Fruit fly (Drosophila melanogaster) whole organism, embryonic: ENCODE data around the gene SelG.

ENCODE experiments used
- Aef1 ChIP-seq: fragments of 200-800 bp; sonication (Bioruptor generic); IDR thresholded peaks from 3 replicates; pipeline ENCODE4 v1.3.6; 2022; ENCODE audit warnings: missing biosample characterization, missing genetic modification characterization
- Bdp1 ChIP-seq: fragments of 200-800 bp; sonication (Bioruptor generic); optimal IDR thresholded peaks from 3 replicates; lab custom pipeline; 2016; ENCODE audit warnings: missing biosample characterization, missing genetic modification characterization
- CG1024 ChIP-seq: fragments of 200-800 bp; sonication (Bioruptor generic); IDR thresholded peaks from 2 replicates; pipeline ENCODE4 v1.3.6; 2022; ENCODE audit warnings: missing biosample characterization, missing genetic modification characterization
- CG10959 ChIP-seq: fragments of 200-800 bp; sonication (Bioruptor generic); IDR thresholded peaks from 2 replicates; pipeline ENCODE4 v1.3.6; 2022; ENCODE audit warnings: missing biosample characterization, missing genetic modification characterization
- CG12071 ChIP-seq: fragments of 200-800 bp; sonication (Bioruptor generic); optimal IDR thresholded peaks from 3 replicates; lab custom pipeline; 2018; ENCODE audit warnings: missing biosample characterization, mild to moderate bottlenecking, missing genetic modification characterization
- CG14441 ChIP-seq: fragments of 200-800 bp; sonication (Bioruptor generic); IDR thresholded peaks from 2 replicates; pipeline ENCODE4 v1.3.6; 2022; ENCODE audit warnings: missing biosample characterization, missing genetic modification characterization
- CG17328 ChIP-seq: fragments of 200-800 bp; sonication (Bioruptor generic); IDR thresholded peaks from 2 replicates; pipeline ENCODE4 v1.3.6; 2022; ENCODE audit warnings: missing biosample characterization, missing genetic modification characterization
- CG17361 ChIP-seq: fragments of 200-800 bp; sonication (Bioruptor generic); IDR thresholded peaks from 3 replicates; pipeline ENCODE4 v1.3.6; 2022; ENCODE audit warnings: missing biosample characterization, missing genetic modification characterization
- CG4328 ChIP-seq: fragments of 200-800 bp; sonication (Bioruptor generic); optimal IDR thresholded peaks from 3 replicates; lab custom pipeline; 2017; ENCODE audit warnings: missing biosample characterization, missing genetic modification reagents, missing genetic modification characterization
- CG7556 ChIP-seq: fragments of 200-800 bp; sonication (Bioruptor generic); optimal IDR thresholded peaks from 2 replicates; lab custom pipeline; 2017; ENCODE audit warnings: missing biosample characterization, mild to moderate bottlenecking, missing genetic modification characterization
- CG7987 ChIP-seq: fragments of 200-800 bp; sonication (Bioruptor generic); optimal IDR thresholded peaks from 2 replicates; lab custom pipeline; 2018; ENCODE audit warnings: missing biosample characterization, mild to moderate bottlenecking, missing genetic modification characterization, moderate library complexity
- CG8290 ChIP-seq, 3 experiments: fragments of 200-800 bp; sonication (Bioruptor generic); optimal IDR thresholded peaks; 2 replicates each; lab custom pipeline; 2016 to 2019; ENCODE audit warnings: missing biosample characterization in 3 of 3, missing genetic modification characterization in 3 of 3, mild to moderate bottlenecking in 2 of 3, moderate library complexity in 1 of 3
- CG9215 ChIP-seq: fragments of 200-800 bp; sonication (Bioruptor generic); IDR thresholded peaks from 2 replicates; pipeline ENCODE4 v1.3.6; 2022; ENCODE audit warnings: missing biosample characterization, missing genetic modification characterization
- Camta ChIP-seq: fragments of 200-800 bp; sonication (Bioruptor generic); optimal IDR thresholded peaks from 2 replicates; lab custom pipeline; 2016; ENCODE audit warnings: missing biosample characterization, missing genetic modification characterization
- Dbx ChIP-seq: fragments of 200-800 bp; sonication (Bioruptor generic); IDR thresholded peaks from 3 replicates; pipeline ENCODE4 v1.3.6; 2022; ENCODE audit warnings: missing biosample characterization, missing genetic modification characterization
- Dip3 ChIP-seq: fragments of 200-800 bp; sonication (Bioruptor generic); optimal IDR thresholded peaks from 3 replicates; lab custom pipeline; 2016; ENCODE audit warnings: missing biosample characterization, missing genetic modification characterization
- Dp ChIP-seq: fragments of 200-800 bp; sonication (Bioruptor generic); optimal IDR thresholded peaks from 2 replicates; lab custom pipeline; 2018; ENCODE audit warnings: missing biosample characterization, mild to moderate bottlenecking, missing genetic modification characterization, moderate library complexity
- Drgx ChIP-seq: fragments of 200-800 bp; sonication (Bioruptor generic); IDR thresholded peaks from 2 replicates; pipeline ENCODE4 v1.3.6; 2022; ENCODE audit warnings: missing biosample characterization, missing genetic modification characterization
- E2f2 ChIP-seq: fragments of 200-800 bp; sonication (Bioruptor generic); IDR thresholded peaks from 2 replicates; pipeline ENCODE4 v1.3.6; 2022; ENCODE audit warnings: missing biosample characterization, missing genetic modification characterization
- Gug ChIP-seq: fragments of 200-800 bp; sonication (Bioruptor generic); IDR thresholded peaks from 4 replicates; pipeline ENCODE4 v1.3.6; 2022; ENCODE audit warnings: missing biosample characterization, missing genetic modification characterization
- HLH4C ChIP-seq: fragments of 200-800 bp; sonication (Bioruptor generic); IDR thresholded peaks from 3 replicates; pipeline ENCODE4 v1.3.6; 2022; ENCODE audit warnings: missing biosample characterization, missing genetic modification characterization; ENCODE audit not compliant: partially characterized antibody
- Med ChIP-seq: fragments of 200-800 bp; sonication (Bioruptor generic); peaks from one replicate; lab custom pipeline; 2016; ENCODE audit warnings: missing biosample characterization, missing genetic modification characterization, mild to moderate bottlenecking, inconsistent platforms, moderate library complexity
- NC2α ChIP-seq: fragments of 200-800 bp; sonication (Bioruptor generic); optimal IDR thresholded peaks from 2 replicates; lab custom pipeline; 2016; ENCODE audit warnings: missing biosample characterization, missing genetic modification characterization
- Optix ChIP-seq: fragments of 200-800 bp; sonication (Bioruptor generic); IDR thresholded peaks from 3 replicates; pipeline ENCODE4 v1.3.6; 2022; ENCODE audit warnings: missing biosample characterization, missing genetic modification characterization
- Sin3A ChIP-seq: fragments of >200 bp; optimal IDR thresholded peaks from 2 replicates; lab custom pipeline; 2018
- Sry-δ ChIP-seq: fragments of 200-800 bp; sonication (Bioruptor generic); optimal IDR thresholded peaks from 2 replicates; lab custom pipeline; 2016; ENCODE audit warnings: missing biosample characterization, missing genetic modification characterization
- Stat92E ChIP-seq, 3 experiments: fragments of >200 bp in 2 of 3; fragments of 200-800 bp in 1 of 3; sonication (Bioruptor generic) in 1 of 3; optimal IDR thresholded peaks; 2 replicates each; lab custom pipeline; 2017 to 2019; ENCODE audit warnings: missing biosample characterization in 3 of 3, missing genetic modification characterization in 3 of 3, mild to moderate bottlenecking in 1 of 3, moderate library complexity in 1 of 3
- Vsx1 ChIP-seq: fragments of 200-800 bp; sonication (Bioruptor generic); optimal IDR thresholded peaks from 2 replicates; lab custom pipeline; 2017; ENCODE audit warnings: missing biosample characterization, mild to moderate bottlenecking, missing genetic modification characterization, missing genetic modification reagents
- YL-1 ChIP-seq: fragments of 200-800 bp; sonication (Bioruptor generic); optimal IDR thresholded peaks from 3 replicates; lab custom pipeline; 2017; ENCODE audit warnings: missing biosample characterization, mild to moderate bottlenecking, missing genetic modification characterization
- abd-A ChIP-seq: fragments of 200-800 bp; sonication (Bioruptor generic); optimal IDR thresholded peaks from 3 replicates; lab custom pipeline; 2019; ENCODE audit warnings: missing biosample characterization, mild to moderate bottlenecking, missing genetic modification characterization, moderate library complexity
- chinmo ChIP-seq: fragments of 200-800 bp; sonication (Bioruptor generic); IDR thresholded peaks from 4 replicates; pipeline ENCODE4 v1.3.6; 2022; ENCODE audit warnings: missing biosample characterization, missing genetic modification characterization; ENCODE audit not compliant: partially characterized antibody
- eyg ChIP-seq: fragments of 200-800 bp; sonication (Bioruptor generic); optimal IDR thresholded peaks from 3 replicates; lab custom pipeline; 2016; ENCODE audit warnings: missing biosample characterization, missing genetic modification characterization
- fd96Cb ChIP-seq: fragments of 200-800 bp; sonication (Bioruptor generic); optimal IDR thresholded peaks from 2 replicates; lab custom pipeline; 2018; ENCODE audit warnings: missing biosample characterization, mild to moderate bottlenecking, missing genetic modification characterization, moderate library complexity
- hb ChIP-seq: fragments of 200-800 bp; sonication (Bioruptor generic); IDR thresholded peaks from 3 replicates; pipeline ENCODE4 v1.3.6; 2022; ENCODE audit warnings: missing biosample characterization, missing genetic modification characterization; ENCODE audit not compliant: partially characterized antibody
- lilli ChIP-seq: fragments of 200-800 bp; sonication (Bioruptor generic); optimal IDR thresholded peaks from 3 replicates; lab custom pipeline; 2016; ENCODE audit warnings: missing biosample characterization, missing genetic modification characterization
- lola ChIP-seq, 3 experiments: fragments of >200 bp in 2 of 3; fragments of 200-800 bp in 1 of 3; sonication (Bioruptor generic) in 1 of 3; optimal IDR thresholded peaks; 2 replicates each; lab custom pipeline; 2017 to 2019; ENCODE audit warnings: missing biosample characterization in 3 of 3, missing genetic modification characterization in 3 of 3, mild to moderate bottlenecking in 1 of 3, moderate library complexity in 1 of 3
- mirr ChIP-seq: fragments of 200-800 bp; sonication (Bioruptor generic); optimal IDR thresholded peaks from 3 replicates; lab custom pipeline; 2018; ENCODE audit warnings: missing biosample characterization, mild to moderate bottlenecking, missing genetic modification characterization
- oc ChIP-seq: fragments of 200-800 bp; sonication (Bioruptor generic); optimal IDR thresholded peaks from 2 replicates; lab custom pipeline; 2018; ENCODE audit warnings: missing biosample characterization, mild to moderate bottlenecking, missing genetic modification characterization, moderate library complexity
- ranshi ChIP-seq: fragments of 200-800 bp; sonication (Bioruptor generic); IDR thresholded peaks from 2 replicates; pipeline ENCODE4 v1.3.6; 2022; ENCODE audit warnings: missing biosample characterization, missing genetic modification characterization
- run ChIP-seq: fragments of 200-800 bp; sonication (Bioruptor generic); optimal IDR thresholded peaks from 3 replicates; lab custom pipeline; 2018; ENCODE audit warnings: missing biosample characterization, mild to moderate bottlenecking, missing genetic modification characterization
- schlank ChIP-seq: fragments of 200-800 bp; sonication (Bioruptor generic); optimal IDR thresholded peaks from 2 replicates; lab custom pipeline; 2018; ENCODE audit warnings: missing biosample characterization, mild to moderate bottlenecking, missing genetic modification characterization
- sd ChIP-seq: fragments of 200-800 bp; sonication (Bioruptor generic); optimal IDR thresholded peaks from 3 replicates; lab custom pipeline; 2018; ENCODE audit warnings: missing biosample characterization, mild to moderate bottlenecking, missing genetic modification characterization, moderate library complexity
- stc ChIP-seq: fragments of 200-800 bp; sonication (Bioruptor generic); IDR thresholded peaks from 2 replicates; pipeline ENCODE4 v1.3.6; 2022; ENCODE audit warnings: missing biosample characterization, missing genetic modification characterization
- sug ChIP-seq: fragments of 200-800 bp; optimal IDR thresholded peaks from 2 replicates; lab custom pipeline; 2019; ENCODE audit warnings: missing biosample characterization, mild to moderate bottlenecking, missing genetic modification characterization, moderate library complexity
- tgo ChIP-seq: fragments of 200-800 bp; sonication (Bioruptor generic); IDR thresholded peaks from 3 replicates; pipeline ENCODE4 v1.3.6; 2022; ENCODE audit warnings: missing biosample characterization, missing genetic modification characterization
- tx ChIP-seq: fragments of 200-800 bp; sonication (Bioruptor generic); optimal IDR thresholded peaks from 2 replicates; lab custom pipeline; 2016; ENCODE audit warnings: missing biosample characterization, missing genetic modification characterization
- yki ChIP-seq: fragments of >200 bp; optimal IDR thresholded peaks from 3 replicates; lab custom pipeline; 2018
- zen2 ChIP-seq: fragments of 200-800 bp; sonication (Bioruptor generic); IDR thresholded peaks from 3 replicates; pipeline ENCODE4 v1.3.6; 2022; ENCODE audit warnings: missing biosample characterization, missing genetic modification characterization; ENCODE audit not compliant: partially characterized antibody

The SelG gene

DNA sequence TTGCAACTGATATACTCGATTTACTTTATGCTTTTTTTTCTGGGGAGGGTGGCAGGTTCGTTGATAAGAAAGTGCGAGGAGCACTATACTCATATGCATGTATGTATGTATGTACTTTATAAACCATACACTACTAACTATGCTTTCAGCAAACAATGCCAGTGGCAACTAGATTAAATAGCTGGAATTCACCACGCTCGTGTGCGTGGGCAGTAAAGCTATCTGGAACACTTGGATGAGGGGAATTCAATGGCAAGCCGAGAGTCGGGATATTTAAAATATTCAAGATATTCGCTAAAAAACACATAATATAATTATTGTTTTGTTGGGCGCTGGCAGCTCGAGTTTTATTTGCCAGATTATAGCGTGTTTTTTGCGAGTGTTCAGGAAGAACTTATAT, 30.2 kb upstream of the SelG start:
- peak; percentile 40 for TF ChIP-seq E2f2 (GFP tag; lab: Robert Waterston, UW)
- no peak for TF ChIP-seq CG7556 (GFP tag; lab: Kevin White, UChicago)
- TF ChIP-seq Drgx (GFP tag; lab: Robert Waterston, UW), result peak; percentile 39; the same call in 1 of the 2 replicates
- TF ChIP-seq Vsx1, result no peak
- TF ChIP-seq tgo (GFP tag; lab: Robert Waterston, UW), result no peak
- TF ChIP-seq sd (tag; lab: Kevin White, UChicago), result peak; percentile 16
- no peak for TF ChIP-seq lola (GFP tag; optimal IDR thresholded peaks at IDR 0.05; lab: Kevin White, UChicago)
- no peak for TF ChIP-seq lilli (GFP tag; lab: Kevin White, UChicago)
- peak; percentile 4 for TF ChIP-seq mirr
- no peak for TF ChIP-seq CG10959
- no peak for TF ChIP-seq Sin3A (lab: Kevin White, UChicago)
- no peak for TF ChIP-seq hb (GFP tag; lab: Robert Waterston, UW)
- TF ChIP-seq ranshi (GFP tag; lab: Robert Waterston, UW), result no peak
- no peak for TF ChIP-seq CG17361 (GFP tag; lab: Robert Waterston, UW)
- no peak for TF ChIP-seq Sry-δ (GFP tag; lab: Kevin White, UChicago)
- no peak for TF ChIP-seq sug (tag; lab: Kevin White, UChicago)
- no peak for TF ChIP-seq CG17328 (GFP tag; lab: Robert Waterston, UW)
- no peak for TF ChIP-seq CG14441
- TF ChIP-seq Stat92E (GFP tag; optimal IDR thresholded peaks at IDR 0.05; lab: Kevin White, UChicago), result no peak
- TF ChIP-seq CG9215 (GFP tag; lab: Robert Waterston, UW), result no peak
- TF ChIP-seq Dbx (GFP tag; lab: Robert Waterston, UW), result no peak
- no peak for TF ChIP-seq CG7987 (GFP tag; lab: Kevin White, UChicago)
- no peak for TF ChIP-seq fd96Cb (tag; lab: Kevin White, UChicago)
- TF ChIP-seq Dip3 (GFP tag; lab: Kevin White, UChicago), result no peak
- no peak for TF ChIP-seq Gug (GFP tag; lab: Robert Waterston, UW)
- TF ChIP-seq abd-A (tag; lab: Kevin White, UChicago), result no peak
- no peak for TF ChIP-seq Camta (GFP tag; lab: Kevin White, UChicago)
- no peak for TF ChIP-seq chinmo (GFP tag; lab: Robert Waterston, UW)
- TF ChIP-seq Optix (GFP tag; lab: Robert Waterston, UW), result no peak
- no peak for TF ChIP-seq NC2α
- no peak for TF ChIP-seq Aef1
- TF ChIP-seq zen2 (GFP tag; lab: Robert Waterston, UW), result no peak
- TF ChIP-seq stc (GFP tag; lab: Robert Waterston, UW), result no peak
- no peak for TF ChIP-seq CG1024 (GFP tag; lab: Robert Waterston, UW)
- TF ChIP-seq Med (GFP tag; lab: Kevin White, UChicago), result peak; percentile 58
- no peak for TF ChIP-seq CG12071
- no peak for TF ChIP-seq Bdp1 (GFP tag; lab: Kevin White, UChicago)
- no peak for TF ChIP-seq schlank (tag; lab: Kevin White, UChicago)
- TF ChIP-seq Dp (GFP tag; lab: Kevin White, UChicago), result peak; percentile 12
- TF ChIP-seq eyg (GFP tag; lab: Kevin White, UChicago), result no peak
- no peak for TF ChIP-seq yki (lab: Kevin White, UChicago)
- TF ChIP-seq CG8290 (GFP tag; optimal IDR thresholded peaks at IDR 0.05; lab: Kevin White, UChicago), result no peak
- TF ChIP-seq CG8290 (tag; optimal IDR thresholded peaks at IDR 0.05; lab: Kevin White, UChicago), result no peak
- no peak for TF ChIP-seq oc
- TF ChIP-seq run, result no peak
- TF ChIP-seq YL-1, result no peak
- no peak for TF ChIP-seq CG4328
- no peak for TF ChIP-seq HLH4C (GFP tag; lab: Robert Waterston, UW)
- no peak for TF ChIP-seq tx (GFP tag; lab: Kevin White, UChicago)
